Fruit fly (Drosophila melanogaster) whole organism, wandering third instar larva: ENCODE data around the gene CG33080.
A peak's percentile ranks its signal among the peaks of the same experiment; 100 is the strongest.

ENCODE experiments used
- Abd-B ChIP-seq: fragments of >200 bp; optimal IDR thresholded peaks from 2 replicates; lab custom pipeline; 2017; ENCODE audit warnings: missing biosample characterization, missing genetic modification characterization
- CG32264 ChIP-seq: fragments of 200-800 bp; sonication (Bioruptor generic); optimal IDR thresholded peaks from 2 replicates; lab custom pipeline; 2016; ENCODE audit warnings: missing biosample characterization, missing genetic modification characterization
- CG9705 ChIP-seq: fragments of 200-800 bp; sonication (Bioruptor generic); optimal IDR thresholded peaks from 2 replicates; lab custom pipeline; 2018; ENCODE audit warnings: missing biosample characterization, mild to moderate bottlenecking, missing genetic modification characterization
- CrebA ChIP-seq: fragments of 200-800 bp; sonication (Bioruptor generic); optimal IDR thresholded peaks from 2 replicates; lab custom pipeline; 2016; ENCODE audit warnings: missing biosample characterization, mild to moderate bottlenecking, missing genetic modification characterization, borderline replicate concordance
- Dfd ChIP-seq: fragments of >200 bp; optimal IDR thresholded peaks from 2 replicates; lab custom pipeline; 2017; ENCODE audit warnings: missing biosample characterization, missing genetic modification characterization
- Dif ChIP-seq: fragments of 200-275, 200-300 bp; sonication (Bioruptor generic); optimal IDR thresholded peaks from 2 replicates; lab custom pipeline; 2018; ENCODE audit warnings: missing biosample characterization, missing genetic modification characterization; ENCODE audit not compliant: partially characterized antibody
- GATAd ChIP-seq: sonication (Bioruptor generic); optimal IDR thresholded peaks from 2 replicates; lab custom pipeline; 2016; ENCODE audit warnings: missing biosample characterization, missing genetic modification characterization
- HLH106 ChIP-seq: fragments of 200-800 bp; optimal IDR thresholded peaks from 3 replicates; lab custom pipeline; 2019; ENCODE audit warnings: missing biosample characterization, mild to moderate bottlenecking, missing genetic modification characterization, moderate library complexity
- Hnf4 ChIP-seq: fragments of 200-800 bp; sonication (Bioruptor generic); optimal IDR thresholded peaks from 2 replicates; lab custom pipeline; 2016; ENCODE audit warnings: missing biosample characterization, mild to moderate bottlenecking, missing genetic modification characterization
- Hr78 ChIP-seq: fragments of >200 bp; optimal IDR thresholded peaks from 2 replicates; lab custom pipeline; 2017; ENCODE audit warnings: missing biosample characterization, missing genetic modification characterization
- Hr83 ChIP-seq: fragments of 200-300 bp; sonication (Bioruptor generic); optimal IDR thresholded peaks from 2 replicates; lab custom pipeline; 2016; ENCODE audit warnings: missing biosample characterization, mild to moderate bottlenecking, missing genetic modification characterization, moderate library complexity; ENCODE audit not compliant: poor library complexity, severe bottlenecking
- Jra ChIP-seq: sonication (Bioruptor generic); optimal IDR thresholded peaks from 2 replicates; lab custom pipeline; 2016; ENCODE audit warnings: missing biosample characterization, missing genetic modification characterization
- Mio ChIP-seq: sonication (Bioruptor generic); optimal IDR thresholded peaks from 2 replicates; lab custom pipeline; 2016; ENCODE audit warnings: missing biosample characterization, missing genetic modification characterization
- Myc ChIP-seq: fragments of >200 bp; optimal IDR thresholded peaks from 2 replicates; lab custom pipeline; 2017
- N ChIP-seq: fragments of >200 bp; optimal IDR thresholded peaks from 2 replicates; lab custom pipeline; 2018; ENCODE audit warnings: missing biosample characterization, missing external identifiers, missing genetic modification characterization
- OdsH ChIP-seq: fragments of 200-800 bp; sonication (Bioruptor generic); optimal IDR thresholded peaks from 2 replicates; lab custom pipeline; 2016; ENCODE audit warnings: missing biosample characterization, mild to moderate bottlenecking, missing genetic modification characterization
- Rel ChIP-seq, 2 experiments: fragments of 200-800 bp; sonication (Bioruptor generic) in 1 of 2; optimal IDR thresholded peaks; 2 replicates in 1 of 2; 3 replicates in 1 of 2; lab custom pipeline; 2016 to 2019; ENCODE audit warnings: mild to moderate bottlenecking in 2 of 2, missing biosample characterization in 2 of 2, missing genetic modification characterization in 2 of 2, moderate library complexity in 1 of 2
- Sp1 ChIP-seq: fragments of 200-800 bp; sonication (Bioruptor generic); optimal IDR thresholded peaks from 3 replicates; lab custom pipeline; 2019; ENCODE audit warnings: missing biosample characterization, mild to moderate bottlenecking, missing genetic modification characterization, moderate library complexity
- Vsx2 ChIP-seq: fragments of 200-300, 225-300 bp; sonication (Bioruptor generic); optimal IDR thresholded peaks from 2 replicates; lab custom pipeline; 2018; ENCODE audit warnings: missing biosample characterization, missing genetic modification characterization; ENCODE audit not compliant: partially characterized antibody
- br ChIP-seq: fragments of 200-800 bp; sonication (Bioruptor generic); optimal IDR thresholded peaks from 2 replicates; lab custom pipeline; 2016; ENCODE audit warnings: missing biosample characterization, missing genetic modification characterization
- brk ChIP-seq: fragments of 200-800 bp; sonication (Bioruptor generic); optimal IDR thresholded peaks from 2 replicates; lab custom pipeline; 2016; ENCODE audit warnings: missing biosample characterization, mild to moderate bottlenecking, missing genetic modification characterization
- dl ChIP-seq, 2 experiments: fragments of 175-275, 200-275 bp in 1 of 2; fragments of 200-275 bp in 1 of 2; sonication (Bioruptor generic); optimal IDR thresholded peaks; lab custom pipeline; 2018; ENCODE audit warnings: mild to moderate bottlenecking in 2 of 2, missing biosample characterization in 2 of 2, missing genetic modification characterization in 2 of 2, moderate library complexity in 2 of 2; ENCODE audit not compliant: partially characterized antibody in 2 of 2, insufficient read depth in 1 of 2
- dmrt93B ChIP-seq: fragments of 200-800 bp; sonication (Bioruptor generic); optimal IDR thresholded peaks from 2 replicates; lab custom pipeline; 2018; ENCODE audit warnings: missing biosample characterization, mild to moderate bottlenecking, missing genetic modification characterization
- dsf ChIP-seq: sonication (Bioruptor generic); optimal IDR thresholded peaks from 2 replicates; lab custom pipeline; 2016; ENCODE audit warnings: missing biosample characterization, missing genetic modification characterization, borderline replicate concordance
- ey ChIP-seq: fragments of 200-800 bp; sonication (Bioruptor generic); optimal IDR thresholded peaks from 2 replicates; lab custom pipeline; 2016; ENCODE audit warnings: missing biosample characterization, missing genetic modification characterization
- foxo ChIP-seq, 2 experiments: fragments of 200-800 bp; sonication (Bioruptor generic); optimal IDR thresholded peaks; 2 replicates in 1 of 2; 3 replicates in 1 of 2; lab custom pipeline; 2016 to 2017; ENCODE audit warnings: missing biosample characterization in 2 of 2, missing genetic modification characterization in 2 of 2
- fru ChIP-seq: fragments of 200-800 bp; sonication (Bioruptor generic); optimal IDR thresholded peaks from 3 replicates; lab custom pipeline; 2016; ENCODE audit warnings: missing biosample characterization, mild to moderate bottlenecking, missing genetic modification characterization
- h ChIP-seq: fragments of 200-800 bp; sonication (Bioruptor generic); optimal IDR thresholded peaks from 3 replicates; lab custom pipeline; 2016; ENCODE audit warnings: missing biosample characterization, mild to moderate bottlenecking, missing genetic modification characterization
- jim ChIP-seq: fragments of 175-275, 200-325 bp; sonication (Bioruptor generic); optimal IDR thresholded peaks from 2 replicates; lab custom pipeline; 2016; ENCODE audit warnings: missing biosample characterization, mild to moderate bottlenecking, missing genetic modification characterization
- lola ChIP-seq: fragments of >200 bp; optimal IDR thresholded peaks from 2 replicates; lab custom pipeline; 2017; ENCODE audit warnings: missing biosample characterization, missing genetic modification characterization
- pan ChIP-seq: fragments of >200 bp; optimal IDR thresholded peaks from 2 replicates; lab custom pipeline; 2017
- psq ChIP-seq: fragments of 200-800 bp; sonication (Bioruptor generic); optimal IDR thresholded peaks from 3 replicates; lab custom pipeline; 2017; ENCODE audit warnings: missing biosample characterization, mild to moderate bottlenecking, missing genetic modification characterization, moderate library complexity
- rgr ChIP-seq: fragments of 200-800 bp; sonication (Bioruptor generic); optimal IDR thresholded peaks from 3 replicates; lab custom pipeline; 2016; ENCODE audit warnings: missing biosample characterization, mild to moderate bottlenecking, missing genetic modification characterization
- sage ChIP-seq: fragments of 200-800 bp; sonication (Bioruptor generic); optimal IDR thresholded peaks from 2 replicates; lab custom pipeline; 2016; ENCODE audit warnings: missing biosample characterization, mild to moderate bottlenecking, missing genetic modification characterization
- sv ChIP-seq: fragments of 200-800 bp; sonication (Bioruptor generic); optimal IDR thresholded peaks from 3 replicates; lab custom pipeline; 2016; ENCODE audit warnings: missing biosample characterization, missing genetic modification characterization
- tai ChIP-seq: sonication (Bioruptor generic); optimal IDR thresholded peaks from 2 replicates; lab custom pipeline; 2016; ENCODE audit warnings: missing biosample characterization, missing genetic modification characterization
- usp ChIP-seq: fragments of >200 bp; optimal IDR thresholded peaks from 2 replicates; lab custom pipeline; 2017; ENCODE audit warnings: missing biosample characterization, missing genetic modification characterization
- woc ChIP-seq: sonication (Bioruptor generic); optimal IDR thresholded peaks from 2 replicates; lab custom pipeline; 2016; ENCODE audit warnings: missing biosample characterization, mild to moderate bottlenecking, missing genetic modification characterization

Gene CG33080

DNA sequence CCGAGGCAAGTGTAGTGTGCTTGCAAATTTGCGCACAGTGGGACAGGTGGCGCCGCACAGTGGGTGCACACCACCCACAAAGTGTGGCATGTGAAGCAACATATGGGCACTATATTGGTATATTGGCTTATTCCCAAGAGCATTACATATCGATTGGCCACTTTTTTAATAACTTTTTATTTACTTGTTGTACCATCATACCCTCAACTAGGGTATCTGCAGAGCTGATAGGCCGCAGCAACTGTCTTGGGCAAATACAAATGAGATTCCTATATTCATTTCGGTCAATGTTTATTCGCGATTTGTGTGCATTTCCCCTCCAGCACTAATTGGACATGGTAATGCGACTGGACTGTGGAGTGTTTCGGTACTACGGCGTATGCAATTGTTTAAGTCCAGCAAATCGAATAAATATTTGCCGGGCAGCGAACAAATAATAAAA, 7.2 kb upstream of the CG33080 start:
- no peak for TF ChIP-seq lola (GFP tag; lab: Kevin White, UChicago)
- peak; percentile 74 for TF ChIP-seq ey (GFP tag; lab: Kevin White, UChicago)
- TF ChIP-seq N = no peak
- TF ChIP-seq Sp1 = no peak
- peak; percentile 38 for TF ChIP-seq dmrt93B (GFP tag; lab: Kevin White, UChicago)
- no peak for TF ChIP-seq Mio (GFP tag; lab: Kevin White, UChicago)
- no peak for TF ChIP-seq CG9705 (GFP tag; lab: Kevin White, UChicago)
- TF ChIP-seq HLH106 (tag; lab: Kevin White, UChicago) = no peak
- no peak for TF ChIP-seq sage (GFP tag; lab: Kevin White, UChicago)
- TF ChIP-seq Vsx2 (GFP tag; lab: Kevin White, UChicago) = no peak
- no peak for TF ChIP-seq pan (lab: Kevin White, UChicago)
- peak; percentile 57 for TF ChIP-seq br (GFP tag; lab: Kevin White, UChicago)
- TF ChIP-seq sv (GFP tag; lab: Kevin White, UChicago) = no peak
- TF ChIP-seq foxo (GFP tag; optimal IDR thresholded peaks at IDR 0.05; lab: Kevin White, UChicago) = peak in 1 of 2 experiments; percentile 76
- TF ChIP-seq dl (GFP tag; optimal IDR thresholded peaks at IDR 0.05; lab: Kevin White, UChicago; ENCODE audit: insufficient read depth in 1 of 2, partially characterized antibody in 2 of 2) = no peak
- peak; percentile 34 for TF ChIP-seq OdsH (GFP tag; lab: Kevin White, UChicago)
- TF ChIP-seq Abd-B (GFP tag; lab: Kevin White, UChicago) = no peak
- TF ChIP-seq Dfd (GFP tag; lab: Kevin White, UChicago) = no peak
- no peak for TF ChIP-seq brk (GFP tag; lab: Kevin White, UChicago)
- no peak for TF ChIP-seq CrebA (GFP tag; lab: Kevin White, UChicago)
- no peak for TF ChIP-seq Rel (GFP tag; optimal IDR thresholded peaks at IDR 0.05; lab: Kevin White, UChicago)
- no peak for TF ChIP-seq Rel (tag; optimal IDR thresholded peaks at IDR 0.05; lab: Kevin White, UChicago)
- TF ChIP-seq woc (GFP tag; lab: Kevin White, UChicago) = peak; percentile 42
- no peak for TF ChIP-seq tai (GFP tag; lab: Kevin White, UChicago)
- no peak for TF ChIP-seq dsf (GFP tag; lab: Kevin White, UChicago)
- TF ChIP-seq Dif = no peak
- peak; percentile 27 for TF ChIP-seq psq (GFP tag; lab: Kevin White, UChicago)
- TF ChIP-seq jim (GFP tag; lab: Kevin White, UChicago) = no peak
- TF ChIP-seq Hnf4 (GFP tag; lab: Kevin White, UChicago) = peak; percentile 60
- peak; percentile 69 for TF ChIP-seq rgr (GFP tag; lab: Kevin White, UChicago)
- TF ChIP-seq usp (GFP tag; lab: Kevin White, UChicago) = no peak
- no peak for TF ChIP-seq Jra (GFP tag; lab: Kevin White, UChicago)
- no peak for TF ChIP-seq Hr78 (GFP tag; lab: Kevin White, UChicago)
- TF ChIP-seq Hr83 (GFP tag; lab: Kevin White, UChicago) = no peak
- no peak for TF ChIP-seq Myc (lab: Kevin White, UChicago)
- no peak for TF ChIP-seq GATAd
- peak; percentile 70 for TF ChIP-seq fru
- TF ChIP-seq CG32264 = no peak
- TF ChIP-seq h (GFP tag; lab: Kevin White, UChicago) = peak; percentile 70

DNA sequence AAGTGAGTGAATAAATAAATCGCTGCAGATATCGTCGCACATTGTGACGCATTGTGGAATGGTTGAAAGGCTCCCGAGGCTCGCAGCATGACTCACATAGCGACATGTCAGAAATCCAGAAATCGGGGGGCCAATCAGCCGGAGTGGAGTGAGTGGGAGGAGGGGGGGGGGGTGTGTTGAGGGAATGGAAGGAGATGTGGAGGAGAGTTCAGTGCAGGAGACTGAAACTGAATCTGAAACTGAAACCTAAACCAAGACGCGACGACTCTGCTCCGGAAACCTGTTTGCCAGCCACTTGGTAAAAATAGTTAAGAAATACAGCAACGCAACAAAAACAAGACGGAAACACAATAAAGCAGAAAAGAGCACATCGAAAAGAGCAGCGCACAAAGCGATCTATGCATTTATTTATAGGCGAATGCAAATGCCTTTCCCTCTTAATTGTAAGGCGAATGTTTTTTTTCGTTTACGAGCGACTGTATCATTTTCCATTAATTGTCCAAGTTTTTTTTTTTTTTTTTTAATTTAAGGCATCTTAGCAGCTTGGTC, 6.6 kb upstream of the CG33080 start:
- TF ChIP-seq dsf (GFP tag; lab: Kevin White, UChicago) (no peak), fru (no peak), HLH106 (tag; lab: Kevin White, UChicago) (no peak), dl (GFP tag; optimal IDR thresholded peaks at IDR 0.05; lab: Kevin White, UChicago; ENCODE audit: insufficient read depth in 1 of 2, partially characterized antibody in 2 of 2) (no peak), lola (GFP tag; lab: Kevin White, UChicago) (no peak), Mio (GFP tag; lab: Kevin White, UChicago) (no peak), Myc (lab: Kevin White, UChicago) (no peak), CG32264 (no peak), CrebA (GFP tag; lab: Kevin White, UChicago) (no peak), psq (GFP tag; lab: Kevin White, UChicago) (no peak), GATAd (no peak), dmrt93B (GFP tag; lab: Kevin White, UChicago) (no peak), h (GFP tag; lab: Kevin White, UChicago) (no peak), usp (GFP tag; lab: Kevin White, UChicago) (no peak), Rel (GFP tag; optimal IDR thresholded peaks at IDR 0.05; lab: Kevin White, UChicago) (no peak), Rel (tag; optimal IDR thresholded peaks at IDR 0.05; lab: Kevin White, UChicago) (no peak), foxo (GFP tag; optimal IDR thresholded peaks at IDR 0.05; lab: Kevin White, UChicago) (no peak), jim (GFP tag; lab: Kevin White, UChicago) (no peak), Dfd (GFP tag; lab: Kevin White, UChicago) (no peak), Sp1 (no peak), sage (GFP tag; lab: Kevin White, UChicago) (no peak)
